Worm (Caenorhabditis elegans): ENCODE results near the gene H34I24.2.

The H34I24.2 gene

DNA sequence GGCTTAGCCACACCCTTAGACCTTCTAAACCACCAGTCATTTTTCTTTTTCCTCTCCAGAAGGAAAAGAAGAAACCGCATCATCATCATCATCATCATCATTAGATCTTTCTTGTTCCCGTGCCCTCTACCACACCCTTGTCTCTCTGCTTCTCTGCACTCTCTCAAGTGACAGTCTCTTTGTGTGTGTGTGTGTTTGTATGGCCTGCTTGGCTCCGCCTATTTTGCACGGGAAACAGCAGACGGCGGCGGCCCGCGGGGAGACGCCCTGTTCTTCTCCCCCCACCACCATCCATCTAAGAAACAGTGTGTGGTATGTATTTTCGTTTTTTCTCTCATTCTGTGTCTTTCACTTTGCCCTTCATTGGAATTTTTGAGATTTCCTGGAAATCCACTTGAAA lies 30.0 kb downstream of the H34I24.2 start (continued):
- no peak for TF ChIP-seq F55B11.4 (tag; optimal IDR thresholded peaks at IDR 0.05; ENCODE audit: borderline replicate concordance, insufficient read depth)
- TF ChIP-seq lin-35 (GFP tag; optimal IDR thresholded peaks at IDR 0.05) = no peak
- no peak for TF ChIP-seq T26A5.8 (tag; optimal IDR thresholded peaks at IDR 0.05)
- no peak for TF ChIP-seq lin-54 (GFP tag; optimal IDR thresholded peaks at IDR 0.05)
- TF ChIP-seq snpc-4 (GFP tag; optimal IDR thresholded peaks at IDR 0.05) = no peak
- no peak for TF ChIP-seq snpc-4 (tag; optimal IDR thresholded peaks at IDR 0.05)
- TF ChIP-seq snpc-1.1 (tag; optimal IDR thresholded peaks at IDR 0.05; ENCODE audit: insufficient read depth) = no peak
- no peak for TF ChIP-seq tlf-1 (GFP tag; optimal IDR thresholded peaks at IDR 0.05)
- TF ChIP-seq lsl-1 (GFP tag; optimal IDR thresholded peaks at IDR 0.05) = no peak
- peak; percentile 52; the same call in 1 of the 2 replicates for TF ChIP-seq egrh-3 (GFP tag; IDR thresholded peaks at IDR 0.05)
- TF ChIP-seq gei-17 (GFP tag; optimal IDR thresholded peaks at IDR 0.05) = no peak
- no peak for TF ChIP-seq ztf-28 (GFP tag; IDR thresholded peaks at IDR 0.05)
- no peak for TF ChIP-seq ets-4 (GFP tag; optimal IDR thresholded peaks at IDR 0.05)
- no peak for TF ChIP-seq atf-7 (tag; optimal IDR thresholded peaks at IDR 0.05)
- TF ChIP-seq B0261.1 (tag; optimal IDR thresholded peaks at IDR 0.05) = no peak
- no peak for TF ChIP-seq ztf-22 (GFP tag; optimal IDR thresholded peaks at IDR 0.05)

DNA sequence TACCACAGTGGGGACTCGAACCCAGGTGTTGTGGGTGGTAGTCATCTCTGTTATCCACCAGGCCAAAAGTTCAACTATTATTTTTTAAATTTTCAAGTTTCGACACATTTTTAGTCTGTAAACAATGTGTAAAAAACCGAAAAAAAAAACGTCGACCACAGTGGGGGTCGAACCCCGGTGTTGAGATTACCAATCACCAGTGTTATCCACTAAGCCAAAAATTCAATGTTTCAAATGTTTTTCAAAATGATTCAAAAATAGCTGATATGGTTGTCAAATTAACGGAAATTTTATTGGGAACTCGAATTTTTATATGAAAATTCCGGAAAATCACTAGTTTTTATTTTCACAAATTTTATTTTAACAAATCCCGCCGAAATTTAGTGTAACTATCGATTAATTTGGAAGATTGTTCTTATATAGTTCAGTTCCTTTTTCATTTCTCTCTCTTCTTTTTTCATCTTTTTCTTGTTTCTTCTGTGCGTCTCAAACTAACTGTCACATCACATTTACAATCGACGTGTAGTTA lies 31.3 kb downstream of the H34I24.2 start:
- TF ChIP-seq T07F8.4 (tag; optimal IDR thresholded peaks at IDR 0.05) (no peak), F33H1.4 (GFP tag; IDR thresholded peaks at IDR 0.05) (peak; percentile 15; the same call in 1 of the 2 replicates), sea-2 (GFP tag; IDR thresholded peaks at IDR 0.05) (no peak), somi-1 (GFP tag; optimal IDR thresholded peaks at IDR 0.05) (no peak), nhr-80 (tag; optimal IDR thresholded peaks at IDR 0.05) (no peak), snpc-1.1 (tag; optimal IDR thresholded peaks at IDR 0.05; ENCODE audit: insufficient read depth) (no peak), ceh-79 (tag; optimal IDR thresholded peaks at IDR 0.05) (no peak), B0261.1 (tag; optimal IDR thresholded peaks at IDR 0.05) (peak; percentile 54), ztf-25 (GFP tag; IDR thresholded peaks at IDR 0.05) (no peak), ztf-6 (GFP tag; IDR thresholded peaks at IDR 0.05) (no peak), snpc-4 (GFP tag; optimal IDR thresholded peaks at IDR 0.05) (no peak), snpc-4 (tag; optimal IDR thresholded peaks at IDR 0.05) (no peak), lin-35 (GFP tag; optimal IDR thresholded peaks at IDR 0.05) (no peak), madf-10 (tag; optimal IDR thresholded peaks at IDR 0.05) (no peak), ceh-27 (GFP tag; optimal IDR thresholded peaks at IDR 0.05) (no peak), C17E4.6 (GFP tag; IDR thresholded peaks at IDR 0.05) (no peak), ztf-26 (tag; optimal IDR thresholded peaks at IDR 0.05) (no peak), egrh-3 (GFP tag; IDR thresholded peaks at IDR 0.05) (no peak), hsf-1 (GFP tag; IDR thresholded peaks at IDR 0.05) (no peak), hmg-1.2 (GFP tag; IDR thresholded peaks at IDR 0.05) (peak; percentile 37), rpc-1 (optimal IDR thresholded peaks at IDR 0.05) (peak; percentile 37), rpc-1 (tag; optimal IDR thresholded peaks at IDR 0.05) (peak; percentile 69), Y79H2A.3 (GFP tag; conservative IDR thresholded peaks at IDR 0.05) (no peak), lir-1 (GFP tag; conservative IDR thresholded peaks at IDR 0.05) (no peak), lin-26 (GFP tag; IDR thresholded peaks at IDR 0.05) (0 out of 2 replicates have a peak, but pooled peaks have one; percentile 40), Y67H2A.10 (GFP tag; conservative IDR thresholded peaks at IDR 0.05) (no peak), zfh-2 (GFP tag; conservative IDR thresholded peaks at IDR 0.05) (no peak), cebp-2 (GFP tag; IDR thresholded peaks at IDR 0.05) (no peak), tbp1 (GFP tag; optimal IDR thresholded peaks at IDR 0.05) (peak; percentile 78), athp-1 (tag; optimal IDR thresholded peaks at IDR 0.05) (no peak), efl-1 (GFP tag; optimal IDR thresholded peaks at IDR 0.05) (no peak), sdz-38 (tag; optimal IDR thresholded peaks at IDR 0.05) (no peak), F57A8.1 (GFP tag; optimal IDR thresholded peaks at IDR 0.05) (no peak), nfya-1 (tag; optimal IDR thresholded peaks at IDR 0.05; ENCODE audit: borderline replicate concordance, insufficient read depth) (no peak)
